Fruit fly (Drosophila melanogaster): ENCODE results near the gene CG13625.

Gene CG13625

DNA sequence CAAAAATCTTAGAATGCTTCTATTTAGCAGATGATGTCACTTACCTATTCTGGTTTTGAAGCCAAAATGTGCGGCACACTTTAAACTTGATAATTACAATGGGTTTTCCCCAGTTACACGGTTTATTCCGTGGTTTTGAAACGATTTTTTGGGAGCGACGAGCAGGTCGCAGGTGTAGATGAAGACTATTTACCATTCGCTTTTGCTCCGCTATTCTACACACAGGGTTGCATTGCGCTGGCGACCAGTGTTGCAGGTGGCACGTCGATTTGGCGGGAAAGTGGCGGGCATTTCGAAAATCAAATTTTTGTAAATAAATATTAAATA is 2.3 kb downstream of the CG13625 start, which contains the start of gene REPTOR (continued):
- TF ChIP-seq CG15011 (GFP tag; optimal IDR thresholded peaks at IDR 0.05) (peak; percentile 31), CG2678 (tag; optimal IDR thresholded peaks at IDR 0.05) (peak; percentile 44), Mes4 (GFP tag; optimal IDR thresholded peaks at IDR 0.05) (no peak), scrt (GFP tag; optimal IDR thresholded peaks at IDR 0.05) (peak; percentile 44), CG16863 (GFP tag; optimal IDR thresholded peaks at IDR 0.05) (no peak), CG12219 (GFP tag; optimal IDR thresholded peaks at IDR 0.05) (peak; percentile 13), CG8944 (GFP tag; optimal IDR thresholded peaks at IDR 0.05) (no peak), vfl (GFP tag; optimal IDR thresholded peaks at IDR 0.05) (no peak), Deaf1 (tag; optimal IDR thresholded peaks at IDR 0.05) (peak; percentile 15), CG12659 (GFP tag; optimal IDR thresholded peaks at IDR 0.05) (peak; percentile 60), Dfd (GFP tag; optimal IDR thresholded peaks at IDR 0.05) (no peak), CG4854 (GFP tag; optimal IDR thresholded peaks at IDR 0.05) (no peak), CG12391 (tag; optimal IDR thresholded peaks at IDR 0.05) (peak; percentile 44), da (GFP tag; optimal IDR thresholded peaks at IDR 0.05) (no peak), CG12942 (GFP tag; optimal IDR thresholded peaks at IDR 0.05) (no peak), slp2 (GFP tag; optimal IDR thresholded peaks at IDR 0.05) (no peak), CG8388 (GFP tag; optimal IDR thresholded peaks at IDR 0.05) (no peak), Oli (tag; optimal IDR thresholded peaks at IDR 0.05) (no peak), inv (GFP tag; IDR thresholded peaks at IDR 0.05; ENCODE audit: partially characterized antibody) (no peak), CG11504 (tag; optimal IDR thresholded peaks at IDR 0.05) (peak; percentile 40), Xbp1 (GFP tag; optimal IDR thresholded peaks at IDR 0.05) (no peak), CG3407 (GFP tag; optimal IDR thresholded peaks at IDR 0.05) (no peak), NC2β (GFP tag; optimal IDR thresholded peaks at IDR 0.05) (no peak), ttk (GFP tag; IDR thresholded peaks at IDR 0.05) (no peak), ac (GFP tag; optimal IDR thresholded peaks at IDR 0.05) (no peak), gem (tag; optimal IDR thresholded peaks at IDR 0.05) (peak; percentile 28), jumu (GFP tag; optimal IDR thresholded peaks at IDR 0.05) (no peak), Lhr (GFP tag; optimal IDR thresholded peaks at IDR 0.05) (peak; percentile 59), nerfin-1 (tag; optimal IDR thresholded peaks at IDR 0.05) (peak; percentile 10), CG6854 (GFP tag; optimal IDR thresholded peaks at IDR 0.05) (peak; percentile 38), HLHmδ (GFP tag; optimal IDR thresholded peaks at IDR 0.05) (peak; percentile 45), crol (GFP tag; IDR thresholded peaks at IDR 0.05) (no peak), CkIIα-i1 (GFP tag; IDR thresholded peaks at IDR 0.05) (no peak), CG10147 (GFP tag; optimal IDR thresholded peaks at IDR 0.05) (peak; percentile 16), Bgb (GFP tag; IDR thresholded peaks at IDR 0.05; ENCODE audit: partially characterized antibody) (no peak), CG6765 (GFP tag; optimal IDR thresholded peaks at IDR 0.05) (peak; percentile 51), Hsf (GFP tag; optimal IDR thresholded peaks at IDR 0.05) (no peak), CG6813 (GFP tag; optimal IDR thresholded peaks at IDR 0.05) (no peak), vvl (GFP tag; IDR thresholded peaks at IDR 0.05) (no peak), CG17802 (tag; optimal IDR thresholded peaks at IDR 0.05) (no peak), CG7786 (GFP tag; optimal IDR thresholded peaks at IDR 0.05) (peak; percentile 5), CG17385 (GFP tag; optimal IDR thresholded peaks at IDR 0.05) (peak; percentile 40), CG3065 (GFP tag; optimal IDR thresholded peaks at IDR 0.05) (no peak), ase (GFP tag; IDR thresholded peaks at IDR 0.05) (no peak), jing (GFP tag; optimal IDR thresholded peaks at IDR 0.05) (no peak), btn (GFP tag; optimal IDR thresholded peaks at IDR 0.05) (no peak), cg (GFP tag; optimal IDR thresholded peaks at IDR 0.05) (no peak), CG13624 (GFP tag; optimal IDR thresholded peaks at IDR 0.05) (peak; percentile 51), phol (tag; optimal IDR thresholded peaks at IDR 0.05) (peak; percentile 20), Fer3 (tag; optimal IDR thresholded peaks at IDR 0.05) (peak; percentile 25), gfzf (GFP tag; optimal IDR thresholded peaks at IDR 0.05) (peak; percentile 1)

Data from whole organism, embryonic.